Fruit fly (Drosophila melanogaster): ENCODE measurements around the gene TTLL3B.

DNA sequence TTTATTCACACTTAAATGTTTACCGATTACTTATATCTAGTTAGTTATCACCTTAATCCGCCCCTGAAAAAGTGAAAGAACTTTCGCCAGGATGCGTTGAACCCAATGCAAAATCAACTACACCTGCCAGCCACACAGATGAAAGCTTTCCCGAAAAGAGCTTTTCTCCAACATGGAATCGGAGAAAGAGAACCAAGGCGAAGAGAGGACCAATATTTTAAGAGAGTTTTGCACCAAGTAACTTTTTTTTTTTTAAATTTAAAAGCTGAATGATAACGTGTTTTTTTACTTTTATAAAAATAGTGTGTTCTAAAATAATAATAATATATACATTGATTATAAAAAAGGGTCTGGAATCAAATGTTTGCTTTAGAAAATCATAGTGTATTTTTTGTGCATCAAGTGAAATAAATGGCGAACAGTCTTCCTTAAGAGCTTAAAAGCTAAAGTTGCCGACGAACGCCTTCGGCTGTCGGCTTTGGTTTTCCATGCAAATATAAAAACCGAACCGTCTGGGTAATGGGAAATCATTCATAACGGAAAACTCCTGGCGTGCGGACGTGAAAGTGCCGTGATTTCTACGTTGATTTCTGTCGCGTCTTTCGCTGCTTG is 9.4 kb downstream of the TTLL3B start, which contains the start of gene meng:
- no peak for TF ChIP-seq CTCF (optimal IDR thresholded peaks at IDR 0.05)
- TF ChIP-seq CG8478 (optimal IDR thresholded peaks at IDR 0.05): no peak
